Worm (Caenorhabditis elegans): ENCODE measurements around the gene F01D4.5.

The F01D4.5 gene

DNA sequence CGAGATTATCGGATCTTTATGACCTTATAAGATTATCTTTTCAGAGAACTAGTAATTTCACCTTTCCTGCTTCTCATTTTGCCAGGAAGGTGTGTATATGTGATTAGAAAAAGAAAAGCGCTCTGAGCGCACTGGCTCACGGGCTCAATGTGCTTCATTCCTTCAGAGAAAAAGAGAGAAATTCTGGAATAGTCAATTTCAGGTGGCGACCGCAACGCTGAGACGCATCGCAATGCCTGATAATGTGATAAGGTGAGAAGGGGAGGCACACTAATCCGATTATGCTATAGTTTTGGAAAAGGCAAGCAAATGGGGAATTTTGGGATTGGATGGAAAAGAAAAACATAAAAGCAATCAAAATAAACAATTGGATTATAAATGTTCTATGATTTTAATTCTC is 22.6 kb upstream of the F01D4.5 start:
- no peak for TF ChIP-seq unc-86 (tag; optimal IDR thresholded peaks at IDR 0.05)
- peak; percentile 42 for TF ChIP-seq nhr-47 (tag; optimal IDR thresholded peaks at IDR 0.05)
- no peak for TF ChIP-seq grh-1 (GFP tag; IDR thresholded peaks at IDR 0.05)
- TF ChIP-seq sptf-1 (tag; optimal IDR thresholded peaks at IDR 0.05) = no peak
- no peak for TF ChIP-seq ama-1 (optimal IDR thresholded peaks at IDR 0.05)
- TF ChIP-seq nhr-71 (tag; optimal IDR thresholded peaks at IDR 0.05) = peak; percentile 45
- no peak for TF ChIP-seq unc-62 (GFP tag; optimal IDR thresholded peaks at IDR 0.05)
- TF ChIP-seq egl-13 (tag; optimal IDR thresholded peaks at IDR 0.05) = peak; percentile 52
- TF ChIP-seq dsc-1 (tag; optimal IDR thresholded peaks at IDR 0.05) = peak; percentile 85
- TF ChIP-seq nhr-28 (tag; optimal IDR thresholded peaks at IDR 0.05) = no peak
- no peak for TF ChIP-seq mef-2 (tag; optimal IDR thresholded peaks at IDR 0.05)
- no peak for TF ChIP-seq lin-15B (tag; optimal IDR thresholded peaks at IDR 0.05)
- TF ChIP-seq fkh-8 (tag; optimal IDR thresholded peaks at IDR 0.05) = peak; percentile 80
- peak; percentile 24 for TF ChIP-seq pax-3 (tag; optimal IDR thresholded peaks at IDR 0.05)
- TF ChIP-seq unc-30 (tag; optimal IDR thresholded peaks at IDR 0.05) = no peak

ce11 chrIV:10505016-10505415 is 21.6 kb upstream of the F01D4.5 start:
- TF ChIP-seq fkh-10 (GFP tag; optimal IDR thresholded peaks at IDR 0.05) (peak; percentile 26), nhr-71 (tag; optimal IDR thresholded peaks at IDR 0.05) (peak; percentile 10), swsn-7 (tag; optimal IDR thresholded peaks at IDR 0.05) (peak; percentile 6), aha-1 (tag; optimal IDR thresholded peaks at IDR 0.05) (no peak), lin-14 (GFP tag; optimal IDR thresholded peaks at IDR 0.05) (peak; percentile 69), ceh-82 (tag; optimal IDR thresholded peaks at IDR 0.05) (peak in 1 of 3 experiments; percentile 23), nhr-47 (tag; optimal IDR thresholded peaks at IDR 0.05) (peak; percentile 12), fkh-4 (tag; optimal IDR thresholded peaks at IDR 0.05; ENCODE audit: borderline replicate concordance) (no peak), ceh-88 (GFP tag; IDR thresholded peaks at IDR 0.05) (no peak), sptf-1 (tag; optimal IDR thresholded peaks at IDR 0.05) (no peak), jun-1 (tag; optimal IDR thresholded peaks at IDR 0.05) (no peak), snu-23 (GFP tag; optimal IDR thresholded peaks at IDR 0.05) (peak; percentile 13), pax-3 (tag; optimal IDR thresholded peaks at IDR 0.05) (peak; percentile 31), nhr-85 (tag) (no peak), tbx-2 (tag; optimal IDR thresholded peaks at IDR 0.05) (peak; percentile 45), zag-1 (tag; optimal IDR thresholded peaks at IDR 0.05) (no peak), ztf-11 (tag; optimal IDR thresholded peaks at IDR 0.05) (peak in 1 of 2 experiments; percentile 26), unc-86 (tag; optimal IDR thresholded peaks at IDR 0.05) (peak; percentile 42), lsy-2 (tag; optimal IDR thresholded peaks at IDR 0.05) (peak in 1 of 2 experiments; percentile 7)

DNA sequence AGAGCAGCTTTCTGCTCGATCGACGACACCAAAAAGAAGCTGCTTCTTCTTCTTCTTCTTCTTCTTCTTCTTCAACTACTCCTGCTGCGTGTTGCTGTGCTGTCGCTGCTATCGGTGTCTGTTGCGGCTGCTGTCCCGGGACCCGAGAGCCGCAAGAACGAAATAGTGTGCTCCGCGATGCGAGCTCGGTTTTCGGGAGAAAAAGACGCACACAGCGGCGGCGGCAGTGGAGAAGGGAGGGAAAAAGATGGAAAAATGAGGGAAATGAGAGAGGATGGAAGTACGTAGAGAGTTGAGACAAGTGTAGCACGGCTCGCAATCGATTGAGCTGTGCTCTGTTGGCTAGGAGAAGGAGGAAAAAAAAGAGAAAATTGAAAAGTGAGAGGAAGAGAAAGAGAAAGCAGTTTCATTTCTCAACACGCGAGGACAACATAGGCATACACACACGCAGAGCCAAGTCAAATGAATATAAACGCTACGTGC is 20.3 kb upstream of the F01D4.5 start:
- no peak for TF ChIP-seq pqm-1 (tag; optimal IDR thresholded peaks at IDR 0.05)
- TF ChIP-seq tlp-1 (tag; optimal IDR thresholded peaks at IDR 0.05) = no peak
- no peak for TF ChIP-seq sox-4 (tag; optimal IDR thresholded peaks at IDR 0.05)
- TF ChIP-seq nhr-20 (tag; optimal IDR thresholded peaks at IDR 0.05) = peak; percentile 59
- TF ChIP-seq lsy-2 (tag; optimal IDR thresholded peaks at IDR 0.05) = peak; percentile 11 to 65
- TF ChIP-seq Y116A8C.19 (tag; optimal IDR thresholded peaks at IDR 0.05; ENCODE audit: borderline replicate concordance) = no peak
- peak; percentile 16 for TF ChIP-seq C16A3.4 (tag; optimal IDR thresholded peaks at IDR 0.05)
- TF ChIP-seq fkh-10 (GFP tag; optimal IDR thresholded peaks at IDR 0.05) = peak; percentile 95
- TF ChIP-seq F16B12.6 (tag; optimal IDR thresholded peaks at IDR 0.05) = peak; percentile 23
- peak in 1 of 2 experiments; percentile 34 for TF ChIP-seq ztf-11 (tag; optimal IDR thresholded peaks at IDR 0.05)
- no peak for TF ChIP-seq alr-1 (tag; optimal IDR thresholded peaks at IDR 0.05; ENCODE audit: borderline replicate concordance)
- TF ChIP-seq tbx-2 (tag; optimal IDR thresholded peaks at IDR 0.05) = peak; percentile 71
- no peak for TF ChIP-seq fkh-4 (tag; optimal IDR thresholded peaks at IDR 0.05; ENCODE audit: borderline replicate concordance)
- TF ChIP-seq snpc-4 (tag; optimal IDR thresholded peaks at IDR 0.05) = no peak
- no peak for TF ChIP-seq unc-30 (tag; optimal IDR thresholded peaks at IDR 0.05)
- peak; percentile 69 for TF ChIP-seq swsn-7 (tag; optimal IDR thresholded peaks at IDR 0.05)
- peak; percentile 94 for TF ChIP-seq lin-14 (GFP tag; optimal IDR thresholded peaks at IDR 0.05)
- no peak for TF ChIP-seq hlh-4 (tag; optimal IDR thresholded peaks at IDR 0.05)
- peak; percentile 30 to 35 for TF ChIP-seq lin-35 (GFP tag; optimal IDR thresholded peaks at IDR 0.05)
- TF ChIP-seq rnt-1 (tag; optimal IDR thresholded peaks at IDR 0.05) = peak; percentile 35
- TF ChIP-seq egl-13 (tag; optimal IDR thresholded peaks at IDR 0.05) = peak; percentile 71
- TF ChIP-seq unc-62 (GFP tag; optimal IDR thresholded peaks at IDR 0.05) = no peak
- peak; percentile 36 for TF ChIP-seq irx-1 (tag; optimal IDR thresholded peaks at IDR 0.05)
- TF ChIP-seq lin-15B (tag; optimal IDR thresholded peaks at IDR 0.05) = no peak
- no peak for TF ChIP-seq nhr-12 (tag; optimal IDR thresholded peaks at IDR 0.05)
- TF ChIP-seq skn-1 (tag; optimal IDR thresholded peaks at IDR 0.05) = peak; percentile 27
- no peak for TF ChIP-seq blmp-1 (tag; optimal IDR thresholded peaks at IDR 0.05)
- no peak for TF ChIP-seq egl-27 (tag; optimal IDR thresholded peaks at IDR 0.05)
- no peak for TF ChIP-seq C34B4.2 (tag; optimal IDR thresholded peaks at IDR 0.05)
- peak; percentile 88 for TF ChIP-seq nhr-71 (tag; optimal IDR thresholded peaks at IDR 0.05)
- TF ChIP-seq elt-2 (tag; optimal IDR thresholded peaks at IDR 0.05) = no peak
